Fruit fly (Drosophila melanogaster) whole organism, embryonic: ENCODE data around the gene vir-1.

Source experiments
- Atf6 ChIP-seq: fragments of 200-800 bp; sonication (Bioruptor generic); IDR thresholded peaks from 2 replicates; pipeline ENCODE4 v1.3.6; 2022; ENCODE audit warnings: missing biosample characterization, missing genetic modification characterization
- B-H1 ChIP-seq: fragments of 200-800 bp; sonication (Bioruptor generic); IDR thresholded peaks from 3 replicates; pipeline ENCODE4 v1.3.6; 2022; ENCODE audit warnings: missing biosample characterization, missing genetic modification characterization
- Bgb ChIP-seq: fragments of 200-800 bp; sonication (Bioruptor generic); IDR thresholded peaks from 2 replicates; pipeline ENCODE4 v1.3.6; 2022; ENCODE audit warnings: missing biosample characterization, missing genetic modification characterization; ENCODE audit not compliant: partially characterized antibody
- Blimp-1 ChIP-seq: fragments of 200-800 bp; sonication (Bioruptor generic); optimal IDR thresholded peaks from 3 replicates; lab custom pipeline; 2018; ENCODE audit warnings: missing biosample characterization, missing genetic modification characterization, mild to moderate bottlenecking, moderate library complexity, missing genetic modification reagents
- CG1024 ChIP-seq: fragments of 200-800 bp; sonication (Bioruptor generic); IDR thresholded peaks from 2 replicates; pipeline ENCODE4 v1.3.6; 2022; ENCODE audit warnings: missing biosample characterization, missing genetic modification characterization
- CG11504 ChIP-seq: fragments of 200-800 bp; sonication (Bioruptor generic); optimal IDR thresholded peaks from 3 replicates; lab custom pipeline; 2019; ENCODE audit warnings: missing biosample characterization, mild to moderate bottlenecking, missing genetic modification characterization, moderate library complexity
- CG11695 ChIP-seq: fragments of 200-800 bp; sonication (Bioruptor generic); IDR thresholded peaks from 3 replicates; pipeline ENCODE4 v1.3.6; 2022; ENCODE audit warnings: missing biosample characterization, missing genetic modification characterization
- CG1233 ChIP-seq: fragments of 200-800 bp; sonication (Bioruptor generic); optimal IDR thresholded peaks from 4 replicates; lab custom pipeline; 2018; ENCODE audit warnings: missing biosample characterization, mild to moderate bottlenecking, missing genetic modification characterization
- CG13287 ChIP-seq: fragments of 200-800 bp; sonication (Bioruptor generic); IDR thresholded peaks from 2 replicates; pipeline ENCODE4 v1.3.6; 2022; ENCODE audit warnings: missing biosample characterization, missing genetic modification characterization; ENCODE audit not compliant: partially characterized antibody
- CG14441 ChIP-seq: fragments of 200-800 bp; sonication (Bioruptor generic); IDR thresholded peaks from 2 replicates; pipeline ENCODE4 v1.3.6; 2022; ENCODE audit warnings: missing biosample characterization, missing genetic modification characterization
- CG14710 ChIP-seq: fragments of 200-800 bp; sonication (Bioruptor generic); optimal IDR thresholded peaks from 3 replicates; lab custom pipeline; 2019; ENCODE audit warnings: missing biosample characterization, mild to moderate bottlenecking, missing genetic modification characterization, moderate library complexity
- CG15514 ChIP-seq: fragments of 200-800 bp; sonication (Bioruptor generic); optimal IDR thresholded peaks from 3 replicates; lab custom pipeline; 2017; ENCODE audit warnings: missing biosample characterization, missing genetic modification characterization, mild to moderate bottlenecking, moderate library complexity, missing genetic modification reagents
- CG17829 ChIP-seq: fragments of 200-800 bp; optimal IDR thresholded peaks from 2 replicates; lab custom pipeline; 2019; ENCODE audit warnings: missing biosample characterization, mild to moderate bottlenecking, missing genetic modification characterization, moderate library complexity
- CG2199 ChIP-seq: fragments of 200-800 bp; sonication (Bioruptor generic); IDR thresholded peaks from 3 replicates; pipeline ENCODE4 v1.3.6; 2022; ENCODE audit warnings: missing biosample characterization, missing genetic modification characterization
- CG2202 ChIP-seq: fragments of 200-800 bp; sonication (Bioruptor generic); optimal IDR thresholded peaks from 2 replicates; lab custom pipeline; 2018; ENCODE audit warnings: missing biosample characterization, mild to moderate bottlenecking, missing genetic modification characterization
- CG32532 ChIP-seq: fragments of 200-800 bp; sonication (Bioruptor generic); IDR thresholded peaks from 2 replicates; pipeline ENCODE4 v1.3.6; 2022; ENCODE audit warnings: missing biosample characterization, missing genetic modification characterization
- CG3407 ChIP-seq: fragments of 200-800 bp; sonication (Bioruptor generic); optimal IDR thresholded peaks from 2 replicates; lab custom pipeline; 2018; ENCODE audit warnings: missing biosample characterization, mild to moderate bottlenecking, missing genetic modification characterization
- CG3847 ChIP-seq: fragments of 200-800 bp; sonication (Bioruptor generic); IDR thresholded peaks from 2 replicates; pipeline ENCODE4 v1.3.6; 2022; ENCODE audit warnings: missing biosample characterization, missing genetic modification characterization
- CG8290 ChIP-seq, 3 experiments: fragments of 200-800 bp; sonication (Bioruptor generic); optimal IDR thresholded peaks; 2 replicates each; lab custom pipeline; 2016 to 2019; ENCODE audit warnings: missing biosample characterization in 3 of 3, missing genetic modification characterization in 3 of 3, mild to moderate bottlenecking in 2 of 3, moderate library complexity in 1 of 3
- CG9932 ChIP-seq: fragments of 200-800 bp; sonication (Bioruptor generic); IDR thresholded peaks from 2 replicates; pipeline ENCODE4 v1.3.6; 2022; ENCODE audit warnings: missing biosample characterization, missing genetic modification characterization
- D19A ChIP-seq: fragments of 200-800 bp; optimal IDR thresholded peaks from 3 replicates; lab custom pipeline; 2019; ENCODE audit warnings: missing biosample characterization, mild to moderate bottlenecking, missing genetic modification characterization, moderate library complexity
- Dbx ChIP-seq: fragments of 200-800 bp; sonication (Bioruptor generic); IDR thresholded peaks from 3 replicates; pipeline ENCODE4 v1.3.6; 2022; ENCODE audit warnings: missing biosample characterization, missing genetic modification characterization
- HHEX ChIP-seq: fragments of 200-800 bp; sonication (Bioruptor generic); optimal IDR thresholded peaks from 3 replicates; lab custom pipeline; 2017; ENCODE audit warnings: missing biosample characterization, mild to moderate bottlenecking, missing genetic modification characterization, missing genetic modification reagents
- HmgZ ChIP-seq: fragments of 200-800 bp; sonication (Bioruptor generic); optimal IDR thresholded peaks from 2 replicates; lab custom pipeline; 2018; ENCODE audit warnings: missing biosample characterization, mild to moderate bottlenecking, missing genetic modification characterization
- NFAT ChIP-seq: fragments of 200-800 bp; sonication (Bioruptor generic); IDR thresholded peaks from 2 replicates; pipeline ENCODE4 v1.3.6; 2022; ENCODE audit warnings: missing biosample characterization, missing genetic modification characterization
- PHDP ChIP-seq: fragments of 200-800 bp; sonication (Bioruptor generic); optimal IDR thresholded peaks from 3 replicates; lab custom pipeline; 2018; ENCODE audit warnings: missing biosample characterization, mild to moderate bottlenecking, missing genetic modification characterization, moderate library complexity
- Rfx ChIP-seq: fragments of 200-800 bp; sonication (Bioruptor generic); IDR thresholded peaks from 2 replicates; pipeline ENCODE4 v1.3.6; 2022; ENCODE audit warnings: missing biosample characterization, missing genetic modification characterization
- amos ChIP-seq: fragments of 200-800 bp; sonication (Bioruptor generic); IDR thresholded peaks from 2 replicates; pipeline ENCODE4 v1.3.6; 2022; ENCODE audit warnings: missing biosample characterization, missing genetic modification characterization; ENCODE audit not compliant: partially characterized antibody
- bsh ChIP-seq, 2 experiments: fragments of 200-800 bp; sonication (Bioruptor generic); optimal IDR thresholded peaks; 2 replicates each; lab custom pipeline; 2017 to 2018; ENCODE audit warnings: mild to moderate bottlenecking in 2 of 2, missing biosample characterization in 2 of 2, missing genetic modification characterization in 2 of 2, moderate library complexity in 1 of 2
- chinmo ChIP-seq: fragments of 200-800 bp; sonication (Bioruptor generic); IDR thresholded peaks from 4 replicates; pipeline ENCODE4 v1.3.6; 2022; ENCODE audit warnings: missing biosample characterization, missing genetic modification characterization; ENCODE audit not compliant: partially characterized antibody
- chm ChIP-seq: fragments of 200-800 bp; sonication (Bioruptor generic); IDR thresholded peaks from 2 replicates; pipeline ENCODE4 v1.3.6; 2022; ENCODE audit warnings: missing biosample characterization, missing genetic modification characterization
- ci ChIP-seq: fragments of 200-800 bp; sonication (Bioruptor generic); IDR thresholded peaks from 3 replicates; pipeline ENCODE4 v1.3.6; 2022; ENCODE audit warnings: missing biosample characterization, missing genetic modification characterization
- danr ChIP-seq: fragments of 200-800 bp; sonication (Bioruptor generic); IDR thresholded peaks from 2 replicates; pipeline ENCODE4 v1.3.6; 2022; ENCODE audit warnings: missing biosample characterization, missing genetic modification characterization
- fd64A ChIP-seq: fragments of 200-800 bp; sonication (Bioruptor generic); optimal IDR thresholded peaks from 3 replicates; lab custom pipeline; 2018; ENCODE audit warnings: missing biosample characterization, mild to moderate bottlenecking, missing genetic modification characterization
- grn ChIP-seq: fragments of 200-800 bp; sonication (Bioruptor generic); optimal IDR thresholded peaks from 3 replicates; lab custom pipeline; 2017; ENCODE audit warnings: missing biosample characterization, missing genetic modification characterization
- jing ChIP-seq: fragments of 200-800 bp; sonication (Bioruptor generic); optimal IDR thresholded peaks from 2 replicates; lab custom pipeline; 2018; ENCODE audit warnings: missing biosample characterization, mild to moderate bottlenecking, missing genetic modification characterization
- mld ChIP-seq: fragments of 200-800 bp; sonication (Bioruptor generic); IDR thresholded peaks from 3 replicates; pipeline ENCODE4 v1.3.6; 2022; ENCODE audit warnings: missing biosample characterization, missing genetic modification characterization; ENCODE audit not compliant: partially characterized antibody
- nau ChIP-seq: fragments of 200-800 bp; sonication (Bioruptor generic); optimal IDR thresholded peaks from 3 replicates; lab custom pipeline; 2017; ENCODE audit warnings: missing biosample characterization, mild to moderate bottlenecking, missing genetic modification characterization, missing genetic modification reagents
- onecut ChIP-seq: fragments of 200-800 bp; sonication (Bioruptor generic); IDR thresholded peaks from 2 replicates; pipeline ENCODE4 v1.3.6; 2022; ENCODE audit warnings: missing biosample characterization, missing genetic modification characterization
- pb ChIP-seq: fragments of 200-800 bp; sonication (Bioruptor generic); optimal IDR thresholded peaks from 3 replicates; lab custom pipeline; 2016; ENCODE audit warnings: missing biosample characterization, missing genetic modification characterization
- pita ChIP-seq: fragments of 200-800 bp; sonication (Bioruptor generic); optimal IDR thresholded peaks from 2 replicates; lab custom pipeline; 2017; ENCODE audit warnings: missing biosample characterization, mild to moderate bottlenecking, missing genetic modification characterization
- sob ChIP-seq: fragments of 200-800 bp; sonication (Bioruptor generic); IDR thresholded peaks from 2 replicates; pipeline ENCODE4 v1.3.6; 2022; ENCODE audit warnings: missing biosample characterization, missing genetic modification characterization
- tin ChIP-seq: fragments of 200-800 bp; sonication (Bioruptor generic); optimal IDR thresholded peaks from 3 replicates; lab custom pipeline; 2016; ENCODE audit warnings: missing biosample characterization, missing genetic modification characterization
- trem ChIP-seq: fragments of 200-800 bp; optimal IDR thresholded peaks from 3 replicates; lab custom pipeline; 2019; ENCODE audit warnings: missing biosample characterization, mild to moderate bottlenecking, missing genetic modification characterization, moderate library complexity
- unc-4 ChIP-seq: fragments of 200-800 bp; sonication (Bioruptor generic); IDR thresholded peaks from 2 replicates; pipeline ENCODE4 v1.3.6; 2022; ENCODE audit warnings: missing biosample characterization, missing genetic modification characterization; ENCODE audit not compliant: partially characterized antibody
- vvl ChIP-seq: fragments of 200-800 bp; sonication (Bioruptor generic); IDR thresholded peaks from 2 replicates; pipeline ENCODE4 v1.3.6; 2022; ENCODE audit warnings: missing biosample characterization, missing genetic modification characterization
- zen ChIP-seq: fragments of 200-800 bp; sonication (Bioruptor generic); optimal IDR thresholded peaks from 3 replicates; lab custom pipeline; 2018; ENCODE audit warnings: missing biosample characterization, mild to moderate bottlenecking, missing genetic modification characterization, moderate library complexity

Gene vir-1

DNA sequence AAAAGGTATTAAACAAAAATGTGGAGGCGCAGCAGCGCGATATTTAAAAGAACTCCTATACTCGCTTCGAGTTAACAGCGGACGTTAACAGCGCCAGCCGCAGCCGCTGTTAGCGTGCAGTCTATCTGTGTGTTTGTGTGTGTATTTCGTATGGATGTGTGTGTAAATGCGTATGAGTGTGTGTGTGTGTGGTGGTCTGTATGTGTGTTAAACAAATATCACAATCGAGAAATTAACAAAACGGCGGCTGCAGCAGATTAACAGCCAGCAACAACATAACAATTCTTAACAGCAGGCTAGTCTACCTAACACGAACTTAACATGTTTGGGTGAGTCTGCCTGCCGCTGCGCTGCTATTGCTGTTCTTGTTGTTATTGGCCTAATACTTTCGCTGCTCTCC lies 34.0 kb upstream of the vir-1 start (continued):
- TF ChIP-seq CG3407 (GFP tag; lab: Kevin White, UChicago): peak; percentile 4
- TF ChIP-seq onecut (GFP tag; lab: Robert Waterston, UW): peak; percentile 14; the same call in 1 of the 2 replicates
- peak; percentile 13; the same call in 1 of the 3 replicates for TF ChIP-seq ci (GFP tag; lab: Robert Waterston, UW)
- peak; percentile 58; the same call in 1 of the 2 replicates for TF ChIP-seq vvl (GFP tag; lab: Robert Waterston, UW)
- peak; percentile 13 for TF ChIP-seq HHEX
- TF ChIP-seq trem: no peak
- TF ChIP-seq CG2202 (tag; lab: Kevin White, UChicago): peak; percentile 18
- no peak for TF ChIP-seq grn (GFP tag; lab: Kevin White, UChicago)
- no peak for TF ChIP-seq CG8290 (GFP tag; optimal IDR thresholded peaks at IDR 0.05; lab: Kevin White, UChicago)
- peak in 1 of 2 experiments; percentile 38 for TF ChIP-seq CG8290 (tag; optimal IDR thresholded peaks at IDR 0.05; lab: Kevin White, UChicago)
- TF ChIP-seq B-H1 (GFP tag; lab: Robert Waterston, UW): no peak
- no peak for TF ChIP-seq jing
- no peak for TF ChIP-seq CG15514
- no peak for TF ChIP-seq CG1233 (GFP tag; lab: Kevin White, UChicago)
- TF ChIP-seq fd64A: peak; percentile 59
- TF ChIP-seq chinmo (GFP tag; lab: Robert Waterston, UW): peak; percentile 81; the same call in 2 of the 4 replicates
- TF ChIP-seq CG14710 (tag; lab: Kevin White, UChicago): peak; percentile 9
- no peak for TF ChIP-seq pb (GFP tag; lab: Kevin White, UChicago)
- peak in 1 of 2 experiments; percentile 1 for TF ChIP-seq bsh (GFP tag; optimal IDR thresholded peaks at IDR 0.05; lab: Kevin White, UChicago)
- TF ChIP-seq chm (GFP tag; lab: Robert Waterston, UW): peak; percentile 42; the same call in 1 of the 2 replicates
- no peak for TF ChIP-seq danr (GFP tag; lab: Robert Waterston, UW)

DNA sequence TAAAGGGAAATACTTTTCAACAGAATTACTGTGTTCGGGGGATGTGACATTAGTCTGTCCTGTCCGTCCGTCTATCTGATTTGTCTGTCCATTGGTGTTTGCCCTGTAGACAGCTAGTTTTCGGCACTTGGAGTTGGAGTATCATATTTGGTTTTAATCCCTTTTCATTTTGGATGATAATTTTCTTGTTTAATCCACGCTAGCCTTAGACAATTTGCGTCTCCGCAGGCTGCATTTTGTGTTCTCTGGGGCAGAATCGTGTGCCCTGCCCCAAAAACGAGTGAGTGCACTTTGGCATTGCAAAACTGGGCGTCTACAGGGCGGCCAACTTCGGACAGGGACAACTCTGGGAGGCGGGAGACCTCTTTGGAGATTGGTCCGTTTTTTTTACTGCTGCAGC lies 32.5 kb upstream of the vir-1 start:
- TF ChIP-seq CG32532 (GFP tag; lab: Robert Waterston, UW) (0 out of 2 replicates have a peak, but pooled peaks have one; percentile 38), Atf6 (GFP tag; lab: Robert Waterston, UW) (peak; percentile 24; the same call in 1 of the 2 replicates), amos (GFP tag; lab: Robert Waterston, UW) (peak; percentile 9; the same call in 1 of the 2 replicates), CG3847 (GFP tag; lab: Robert Waterston, UW) (peak; percentile 17; the same call in 1 of the 2 replicates), sob (GFP tag; lab: Robert Waterston, UW) (0 out of 2 replicates have a peak, but pooled peaks have one; percentile 22), CG2199 (GFP tag; lab: Robert Waterston, UW) (0 out of 3 replicates have a peak, but pooled peaks have one; percentile 58), NFAT (GFP tag; lab: Robert Waterston, UW) (0 out of 2 replicates have a peak, but pooled peaks have one; percentile 33), CG9932 (peak; percentile 53; the same call in 1 of the 2 replicates), PHDP (no peak), tin (GFP tag; lab: Kevin White, UChicago) (no peak), mld (GFP tag; lab: Robert Waterston, UW) (0 out of 3 replicates have a peak, but pooled peaks have one; percentile 5), Dbx (GFP tag; lab: Robert Waterston, UW) (peak; percentile 35; the same call in 1 of the 3 replicates), CG1024 (GFP tag; lab: Robert Waterston, UW) (no peak), D19A (no peak)

DNA sequence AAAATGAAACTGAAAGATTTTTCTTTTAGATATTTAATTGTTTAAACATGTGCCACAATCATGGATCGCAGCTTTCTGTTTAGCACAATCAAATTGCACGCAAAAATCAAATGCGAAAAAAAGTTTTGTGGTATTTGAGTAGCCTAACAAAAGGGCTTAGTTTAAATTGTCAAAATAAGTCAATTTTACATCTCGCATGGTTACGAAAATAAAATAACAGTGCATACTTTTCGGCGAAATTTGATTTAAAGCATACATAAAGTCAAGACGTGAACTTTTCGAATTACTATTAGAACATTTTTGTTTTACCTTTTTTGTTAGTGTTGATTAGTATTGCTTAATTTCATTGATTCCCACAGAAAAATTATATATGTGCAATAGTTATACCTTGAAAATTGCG lies 31.8 kb upstream of the vir-1 start:
- TF ChIP-seq CG2199 (GFP tag; lab: Robert Waterston, UW) (peak; percentile 74; the same call in 1 of the 3 replicates), nau (GFP tag; lab: Kevin White, UChicago) (no peak), CG17829 (tag; lab: Kevin White, UChicago) (no peak), CG9932 (0 out of 2 replicates have a peak, but pooled peaks have one; percentile 26), CG13287 (GFP tag; lab: Robert Waterston, UW) (0 out of 2 replicates have a peak, but pooled peaks have one; percentile 26), pita (GFP tag; lab: Kevin White, UChicago) (peak; percentile 31), HmgZ (tag; lab: Kevin White, UChicago) (peak; percentile 67), Rfx (GFP tag; lab: Robert Waterston, UW) (no peak), unc-4 (GFP tag; lab: Robert Waterston, UW) (no peak), Bgb (peak; percentile 42; the same call in 1 of the 2 replicates), Blimp-1 (no peak), CG11504 (tag; lab: Kevin White, UChicago) (peak; percentile 36), CG14441 (GFP tag; lab: Robert Waterston, UW) (no peak), zen (tag; lab: Kevin White, UChicago) (no peak), CG11695 (GFP tag; lab: Robert Waterston, UW) (0 out of 3 replicates have a peak, but pooled peaks have one; percentile 20)
